Worm (Caenorhabditis elegans): Measurements from ENCODE around the gene gly-9.
A peak's percentile ranks its signal among the peaks of the same experiment; 100 is the strongest.

The gly-9 gene

ce11 chrIII:11318131-11318530, 27.8 kb upstream of the gly-9 start, which contains the start of gene teg-1:
Gene teg-1, minus strand, starts transcription at chrIII:11318231.
- no peak for TF ChIP-seq sem-2 (GFP tag; optimal IDR thresholded peaks at IDR 0.05)
- TF ChIP-seq ceh-39 (tag; optimal IDR thresholded peaks at IDR 0.05): no peak

DNA sequence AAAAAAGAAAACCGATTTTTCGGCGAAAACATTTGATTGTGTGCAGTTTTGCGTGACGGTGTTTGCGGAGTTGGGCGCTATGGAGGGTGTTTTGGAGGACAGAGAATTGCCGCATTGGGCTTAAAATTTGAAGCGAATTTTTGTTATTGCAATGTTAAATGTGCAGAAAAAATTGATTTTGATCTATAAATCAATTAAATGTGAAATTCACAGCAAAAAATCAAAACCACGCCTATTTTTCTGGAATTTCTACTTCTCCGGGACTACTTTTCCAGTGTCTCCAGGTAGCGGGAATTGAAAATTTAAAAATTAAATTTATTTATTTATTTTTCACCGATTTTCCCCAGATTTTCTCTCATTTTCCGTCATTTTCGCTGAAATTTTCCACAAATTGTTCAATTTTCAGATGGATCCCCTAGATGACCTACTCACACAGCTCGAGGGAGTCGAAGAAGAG, 26.8 kb upstream of the gly-9 start, which contains the start of gene mcm-10:
mcm-10 (plus strand) TSS at position 407 of the 457 bp plus-strand sequence.
- TF ChIP-seq lin-13 (tag; optimal IDR thresholded peaks at IDR 0.05) (no peak), ces-1 (GFP tag; optimal IDR thresholded peaks at IDR 0.05) (peak; percentile 92), nhr-237 (tag; optimal IDR thresholded peaks at IDR 0.05) (peak; percentile 84), lsy-2 (tag; optimal IDR thresholded peaks at IDR 0.05) (peak; percentile 48), hlh-1 (tag; optimal IDR thresholded peaks at IDR 0.05) (no peak), ceh-43 (GFP tag; optimal IDR thresholded peaks at IDR 0.05) (peak; percentile 43), flh-1 (GFP tag; optimal IDR thresholded peaks at IDR 0.05) (no peak), mls-2 (tag; optimal IDR thresholded peaks at IDR 0.05) (peak; percentile 77), ham-2 (GFP tag; optimal IDR thresholded peaks at IDR 0.05) (peak; percentile 47), unc-62 (GFP tag; optimal IDR thresholded peaks at IDR 0.05) (no peak), bed-3 (GFP tag; optimal IDR thresholded peaks at IDR 0.05) (peak; percentile 35), elt-1 (tag; optimal IDR thresholded peaks at IDR 0.05; ENCODE audit: borderline replicate concordance, insufficient read depth) (no peak), sptf-1 (tag; optimal IDR thresholded peaks at IDR 0.05) (peak; percentile 72), unc-39 (tag; optimal IDR thresholded peaks at IDR 0.05) (no peak), ceh-39 (tag; optimal IDR thresholded peaks at IDR 0.05) (peak; percentile 57), sem-2 (GFP tag; optimal IDR thresholded peaks at IDR 0.05) (peak; percentile 17), nhr-76 (tag; optimal IDR thresholded peaks at IDR 0.05) (no peak), drap-1 (GFP tag; optimal IDR thresholded peaks at IDR 0.05) (peak; percentile 59), mep-1 (tag; optimal IDR thresholded peaks at IDR 0.05) (peak; percentile 16), lin-32 (GFP tag; optimal IDR thresholded peaks at IDR 0.05) (peak; percentile 51), cnd-1 (tag; optimal IDR thresholded peaks at IDR 0.05) (peak; percentile 33)

DNA sequence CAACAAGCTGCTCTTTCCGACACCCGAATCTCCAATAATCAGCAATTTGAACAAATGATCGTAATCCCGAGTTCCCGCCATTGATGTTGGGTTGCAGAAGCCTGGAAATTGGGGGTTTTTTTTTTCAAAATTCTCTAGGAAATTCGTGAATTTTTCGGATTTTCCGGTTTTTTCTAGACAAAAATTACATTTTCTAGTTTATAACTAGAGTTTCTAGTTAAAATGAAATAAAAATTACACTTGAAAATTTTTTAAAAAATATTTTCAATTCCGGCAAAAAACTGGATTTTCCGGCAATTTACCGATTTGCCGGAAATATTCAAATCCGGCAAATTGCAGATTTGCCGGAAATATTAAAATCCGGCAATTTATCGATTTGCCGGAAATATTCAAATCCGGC, 21.1 kb upstream of the gly-9 start, which contains the start of gene rab-35:
rab-35 (minus strand) TSS at position 101 of the 400 bp plus-strand sequence.
- TF ChIP-seq blmp-1 (tag; optimal IDR thresholded peaks at IDR 0.05): no peak
- TF ChIP-seq ceh-39 (tag; optimal IDR thresholded peaks at IDR 0.05): no peak
- no peak for TF ChIP-seq nhr-237 (tag; optimal IDR thresholded peaks at IDR 0.05)
- TF ChIP-seq ceh-43 (GFP tag; optimal IDR thresholded peaks at IDR 0.05): no peak
- no peak for TF ChIP-seq unc-120 (tag; optimal IDR thresholded peaks at IDR 0.05; ENCODE audit: poor library complexity, severe bottlenecking)
- TF ChIP-seq elt-1 (tag; optimal IDR thresholded peaks at IDR 0.05; ENCODE audit: borderline replicate concordance, insufficient read depth): no peak

ce11 chrIII:11289876-11290275, 504 bp downstream of the gly-9 start:
- TF ChIP-seq unc-62 (GFP tag; optimal IDR thresholded peaks at IDR 0.05): no peak
- no peak for TF ChIP-seq unc-120 (tag; optimal IDR thresholded peaks at IDR 0.05; ENCODE audit: poor library complexity, severe bottlenecking)
- no peak for TF ChIP-seq ceh-39 (tag; optimal IDR thresholded peaks at IDR 0.05)
- TF ChIP-seq drap-1 (GFP tag; optimal IDR thresholded peaks at IDR 0.05): no peak
- TF ChIP-seq lin-13 (tag; optimal IDR thresholded peaks at IDR 0.05): no peak
- no peak for TF ChIP-seq hlh-1 (tag; optimal IDR thresholded peaks at IDR 0.05)
- TF ChIP-seq elt-1 (tag; optimal IDR thresholded peaks at IDR 0.05; ENCODE audit: borderline replicate concordance, insufficient read depth): no peak
- no peak for TF ChIP-seq ztf-11 (tag; optimal IDR thresholded peaks at IDR 0.05)
- TF ChIP-seq pha-4 (tag; optimal IDR thresholded peaks at IDR 0.05): no peak
- no peak for TF ChIP-seq zip-8 (tag; optimal IDR thresholded peaks at IDR 0.05)
- no peak for TF ChIP-seq flh-1 (GFP tag; optimal IDR thresholded peaks at IDR 0.05)
- TF ChIP-seq lsy-2 (tag; optimal IDR thresholded peaks at IDR 0.05): no peak
- TF ChIP-seq ceh-43 (GFP tag; optimal IDR thresholded peaks at IDR 0.05): no peak

- TF ChIP-seq ceh-83 (GFP tag; optimal IDR thresholded peaks at IDR 0.05): no peak
- TF ChIP-seq nhr-2 (tag; optimal IDR thresholded peaks at IDR 0.05): no peak
- no peak for TF ChIP-seq ztf-11 (tag; optimal IDR thresholded peaks at IDR 0.05)
- no peak for TF ChIP-seq unc-62 (GFP tag; optimal IDR thresholded peaks at IDR 0.05)
- no peak for TF ChIP-seq mab-5 (tag; optimal IDR thresholded peaks at IDR 0.05)
- TF ChIP-seq lin-13 (tag; optimal IDR thresholded peaks at IDR 0.05): no peak
- no peak for TF ChIP-seq lsy-2 (tag; optimal IDR thresholded peaks at IDR 0.05)
- no peak for TF ChIP-seq elt-3 (tag; optimal IDR thresholded peaks at IDR 0.05)
- no peak for TF ChIP-seq hlh-1 (tag; optimal IDR thresholded peaks at IDR 0.05)
- TF ChIP-seq nhr-28 (tag; optimal IDR thresholded peaks at IDR 0.05): no peak
- no peak for TF ChIP-seq unc-120 (tag; optimal IDR thresholded peaks at IDR 0.05; ENCODE audit: poor library complexity, severe bottlenecking)
- TF ChIP-seq bed-3 (GFP tag; optimal IDR thresholded peaks at IDR 0.05): no peak
- no peak for TF ChIP-seq ham-2 (GFP tag; optimal IDR thresholded peaks at IDR 0.05)
- TF ChIP-seq lin-32 (GFP tag; optimal IDR thresholded peaks at IDR 0.05): no peak
- no peak for TF ChIP-seq snpc-4 (tag; optimal IDR thresholded peaks at IDR 0.05)
These were observed 2.1 kb downstream of the gly-9 start for ce11 chrIII:11288295-11288694.
